Fruit fly (Drosophila melanogaster): Measurements from ENCODE around the gene CG14285.

The CG14285 gene

DNA sequence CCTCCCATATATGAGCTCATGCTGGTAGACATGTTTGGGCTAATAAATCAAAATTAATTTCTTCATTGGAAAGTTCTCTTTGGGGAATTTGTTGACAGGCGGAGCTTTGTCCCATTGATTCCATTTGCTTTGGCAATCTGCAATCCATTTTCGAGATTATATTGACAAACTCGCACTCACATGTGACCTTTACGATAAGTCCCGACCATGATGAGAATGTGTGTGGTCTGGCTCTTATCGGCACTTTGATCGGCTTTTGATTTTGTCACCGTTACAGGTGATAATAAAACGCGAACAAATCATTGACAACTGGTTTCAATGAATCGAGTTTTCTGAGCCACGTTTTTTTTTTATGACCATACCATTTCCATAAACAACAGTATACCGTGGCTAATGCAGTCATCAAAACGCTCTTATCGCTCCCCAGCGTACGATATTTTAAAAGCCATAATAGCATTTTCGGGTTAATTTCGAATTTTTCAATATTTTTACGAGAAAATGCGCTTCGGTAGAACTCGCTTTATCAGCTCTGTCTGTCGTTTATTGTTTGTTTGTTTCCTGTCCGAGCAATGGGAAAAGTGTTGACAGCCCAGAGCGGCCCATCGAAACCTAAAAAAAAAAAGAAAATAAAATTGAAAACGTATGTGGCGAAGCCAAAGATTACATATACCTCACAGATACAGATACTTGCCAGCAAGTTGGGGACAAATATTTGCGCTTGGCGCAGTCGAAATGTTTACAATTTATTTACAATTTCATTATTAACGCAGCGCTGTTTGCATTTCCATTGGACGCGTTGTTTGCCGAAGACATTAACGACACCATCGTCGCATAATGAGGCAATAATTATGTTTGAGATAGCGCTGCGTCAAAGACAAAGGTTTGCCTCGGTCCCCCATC is 27.3 kb upstream of the CG14285 start (continued):
- peak; percentile 13 for TF ChIP-seq Xbp1 (GFP tag; optimal IDR thresholded peaks at IDR 0.05)
- peak; percentile 27 for TF ChIP-seq pfk (GFP tag; optimal IDR thresholded peaks at IDR 0.05)
- no peak for TF ChIP-seq Ravus (GFP tag; IDR thresholded peaks at IDR 0.05)
- peak; percentile 39 for TF ChIP-seq grau (tag; optimal IDR thresholded peaks at IDR 0.05)
- peak; percentile 5 for TF ChIP-seq CG9876 (GFP tag; optimal IDR thresholded peaks at IDR 0.05)
- TF ChIP-seq tgo (GFP tag; IDR thresholded peaks at IDR 0.05): no peak
- TF ChIP-seq Dll (GFP tag; IDR thresholded peaks at IDR 0.05; ENCODE audit: partially characterized antibody): 0 out of 4 replicates have a peak, but pooled peaks have one; percentile 12
- no peak for TF ChIP-seq Myb (GFP tag; optimal IDR thresholded peaks at IDR 0.05)
- peak; percentile 87 for TF ChIP-seq kni (GFP tag; optimal IDR thresholded peaks at IDR 0.05)
- TF ChIP-seq pum (GFP tag; optimal IDR thresholded peaks at IDR 0.05): no peak
- TF ChIP-seq toy (GFP tag; IDR thresholded peaks at IDR 0.05): no peak
- peak; percentile 75 for TF ChIP-seq psq (GFP tag; optimal IDR thresholded peaks at IDR 0.05)
- peak; percentile 54 for TF ChIP-seq Atf3 (GFP tag; optimal IDR thresholded peaks at IDR 0.05)
- peak; percentile 48 for TF ChIP-seq CG12942 (GFP tag; optimal IDR thresholded peaks at IDR 0.05)
- TF ChIP-seq CG13894 (tag; optimal IDR thresholded peaks at IDR 0.05): no peak
- peak; percentile 67 for TF ChIP-seq CG8924 (tag; optimal IDR thresholded peaks at IDR 0.05)
- TF ChIP-seq trem (tag; optimal IDR thresholded peaks at IDR 0.05): peak; percentile 52
- peak; percentile 6 for TF ChIP-seq CG18599 (GFP tag; optimal IDR thresholded peaks at IDR 0.05)
- no peak for TF ChIP-seq hb (GFP tag; IDR thresholded peaks at IDR 0.05; ENCODE audit: partially characterized antibody)
- peak; percentile 73 for TF ChIP-seq CG1233 (GFP tag; optimal IDR thresholded peaks at IDR 0.05)
- no peak for TF ChIP-seq CG32772 (GFP tag; IDR thresholded peaks at IDR 0.05)
- peak; percentile 10 for TF ChIP-seq her (GFP tag; optimal IDR thresholded peaks at IDR 0.05)
- peak; percentile 67 for TF ChIP-seq onecut (GFP tag; IDR thresholded peaks at IDR 0.05)
- peak; percentile 8 for TF ChIP-seq Ssrp (tag; optimal IDR thresholded peaks at IDR 0.05)
- peak; percentile 54; the same call in 1 of the 2 replicates for TF ChIP-seq CG14014 (GFP tag; IDR thresholded peaks at IDR 0.05)
- TF ChIP-seq CG15601 (tag; optimal IDR thresholded peaks at IDR 0.05): peak; percentile 96
- TF ChIP-seq twi (tag; optimal IDR thresholded peaks at IDR 0.05): peak; percentile 65
- TF ChIP-seq ase (GFP tag; IDR thresholded peaks at IDR 0.05): no peak
- no peak for TF ChIP-seq ab (GFP tag; optimal IDR thresholded peaks at IDR 0.05)
- peak; percentile 10 for TF ChIP-seq CG7271 (tag; optimal IDR thresholded peaks at IDR 0.05)
- TF ChIP-seq HLHmδ (GFP tag; optimal IDR thresholded peaks at IDR 0.05): peak; percentile 67
- no peak for TF ChIP-seq B-H2 (GFP tag; optimal IDR thresholded peaks at IDR 0.05)
- TF ChIP-seq phol (tag; optimal IDR thresholded peaks at IDR 0.05): no peak
- peak; percentile 11 for TF ChIP-seq Hr3 (GFP tag; optimal IDR thresholded peaks at IDR 0.05)
- peak; percentile 91 for TF ChIP-seq grn (GFP tag; optimal IDR thresholded peaks at IDR 0.05)
- peak; percentile 74; the same call in 2 of the 3 replicates for TF ChIP-seq Optix (GFP tag; IDR thresholded peaks at IDR 0.05)
- TF ChIP-seq CG7745 (tag; optimal IDR thresholded peaks at IDR 0.05): peak; percentile 93
- TF ChIP-seq aop (GFP tag; IDR thresholded peaks at IDR 0.05): no peak
- TF ChIP-seq CG18262 (tag; optimal IDR thresholded peaks at IDR 0.05): peak; percentile 53
- TF ChIP-seq H2.0 (GFP tag; IDR thresholded peaks at IDR 0.05): no peak
- peak; percentile 69 for TF ChIP-seq CG17385 (GFP tag; optimal IDR thresholded peaks at IDR 0.05)
- TF ChIP-seq Sox102F (GFP tag; optimal IDR thresholded peaks at IDR 0.05): peak; percentile 78
- no peak for TF ChIP-seq CG3995 (GFP tag; optimal IDR thresholded peaks at IDR 0.05)
- peak in 1 of 2 experiments; percentile 59 for TF ChIP-seq Hr78 (GFP tag; optimal IDR thresholded peaks at IDR 0.05)
- TF ChIP-seq sens-2 (GFP tag; IDR thresholded peaks at IDR 0.05): peak; percentile 76; the same call in 1 of the 2 replicates
- peak; percentile 92 for TF ChIP-seq sens (GFP tag)
- TF ChIP-seq CG9797 (GFP tag; optimal IDR thresholded peaks at IDR 0.05): peak; percentile 10
- no peak for TF ChIP-seq CG3726 (GFP tag; IDR thresholded peaks at IDR 0.05)
- TF ChIP-seq NK7.1 (GFP tag; optimal IDR thresholded peaks at IDR 0.05): no peak

Measured in whole organism, embryonic.